Worm (Caenorhabditis elegans) whole organism, midembryonic: Measurements from ENCODE around the gene txt-8.
"Not testable (repeated sequence)": the region's sequence is repeated elsewhere in the genome, so short reads cannot be mapped to it uniquely, and the experiment has no call there.

Source experiments
- T22C8.4 ChIP-seq: fragments of 200-800 bp; sonication (Bioruptor generic); IDR thresholded peaks from 2 replicates; pipeline ENCODE4 v1.3.6; 2022; ENCODE audit warnings: missing genetic modification characterization, missing compliant biosample characterization
- cog-1 ChIP-seq: sonication (generic microtip); optimal IDR thresholded peaks from 2 replicates; lab custom pipeline; 2016; ENCODE audit warnings: missing genetic modification characterization, missing compliant biosample characterization
- flt-1 ChIP-seq: fragments of 200-800 bp; sonication (Bioruptor generic); IDR thresholded peaks from 2 replicates; pipeline ENCODE4 v1.3.6; 2022; ENCODE audit warnings: missing genetic modification characterization, missing compliant biosample characterization
- klf-2 ChIP-seq: fragments of 200-800 bp; sonication (Bioruptor generic); conservative IDR thresholded peaks from 2 replicates; pipeline ENCODE4 v1.3.6; 2022; ENCODE audit warnings: missing genetic modification reagents, missing genetic modification characterization, missing compliant biosample characterization
- med-1 ChIP-seq: sonication (generic microtip); optimal IDR thresholded peaks from 2 replicates; lab custom pipeline; 2017; ENCODE audit warnings: missing genetic modification characterization, mild to moderate bottlenecking, missing compliant biosample characterization, antibody characterized with exemption, missing genetic modification reagents; ENCODE audit not compliant: insufficient read depth
- ref-1 ChIP-seq: fragments of 200-800 bp; sonication (Bioruptor generic); conservative IDR thresholded peaks from 2 replicates; pipeline ENCODE4 v1.3.6; 2022; ENCODE audit warnings: missing genetic modification reagents, missing genetic modification characterization, missing compliant biosample characterization
- tab-1 ChIP-seq: fragments of 200-800 bp; sonication (Bioruptor generic); IDR thresholded peaks from 2 replicates; pipeline ENCODE4 v1.3.6; 2022; ENCODE audit warnings: missing genetic modification characterization, missing compliant biosample characterization
- ztf-23 ChIP-seq: fragments of 200-800 bp; sonication (Bioruptor generic); IDR thresholded peaks from 2 replicates; pipeline ENCODE4 v1.3.6; 2022; ENCODE audit warnings: missing genetic modification reagents, missing genetic modification characterization, missing compliant biosample characterization
- ztf-29 ChIP-seq: fragments of 200-800 bp; sonication (Bioruptor generic); IDR thresholded peaks from 2 replicates; pipeline ENCODE4 v1.3.6; 2022; ENCODE audit warnings: missing genetic modification reagents, missing genetic modification characterization, missing compliant biosample characterization

Gene txt-8

DNA sequence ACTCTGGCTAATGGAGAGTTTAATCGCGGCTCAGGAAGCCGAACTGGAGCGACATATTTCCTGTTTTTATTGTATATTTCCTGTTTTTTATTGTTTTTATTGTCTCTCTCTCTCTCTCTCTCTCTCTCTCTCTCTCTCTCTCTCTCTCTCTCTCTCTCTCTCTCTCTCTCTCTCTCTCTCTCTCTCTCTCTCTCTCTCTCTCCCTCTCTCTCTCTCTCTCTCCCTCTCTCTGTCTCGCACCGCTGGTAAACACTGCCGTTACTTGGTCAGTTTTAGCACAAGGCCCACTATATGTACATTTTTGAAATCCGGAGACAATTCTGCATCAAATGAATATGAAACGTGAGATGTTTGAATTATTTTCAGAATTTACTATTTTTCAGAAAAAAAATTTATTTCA lies 16.7 kb downstream of the txt-8 start:
- TF ChIP-seq klf-2 (GFP tag; lab: Robert Waterston, UW) (no peak), ztf-23 (GFP tag; lab: Robert Waterston, UW) (no peak), med-1 (GFP tag; lab: Kevin White, UChicago) (no peak), cog-1 (tag; lab: Kevin White, UChicago) (no peak), T22C8.4 (GFP tag; lab: Robert Waterston, UW) (no peak), ref-1 (GFP tag; lab: Robert Waterston, UW) (no peak), ztf-29 (GFP tag; lab: Robert Waterston, UW) (no peak), flt-1 (GFP tag; lab: Robert Waterston, UW) (no peak), tab-1 (GFP tag; lab: Robert Waterston, UW) (no peak)

DNA sequence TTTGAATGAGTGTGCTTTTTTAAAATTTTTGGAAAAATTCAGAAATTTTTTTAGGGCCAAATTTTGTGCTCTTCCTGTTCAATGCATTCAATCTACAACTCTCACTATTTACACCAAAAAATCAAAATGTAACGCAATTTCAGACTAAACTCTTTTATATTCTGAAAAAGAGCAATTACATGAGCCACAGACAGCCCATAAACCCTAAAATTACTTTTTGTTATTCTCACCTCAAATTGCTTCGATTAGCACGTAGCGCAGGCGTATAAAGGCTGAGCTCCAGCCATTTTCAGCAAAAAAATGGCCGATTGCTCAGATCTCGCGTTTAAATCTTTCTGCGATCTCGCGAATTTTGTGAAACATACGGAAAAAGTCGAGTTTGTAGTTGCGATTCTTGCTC lies 17.3 kb downstream of the txt-8 start, which contains the start of gene srw-82:
srw-82 (plus strand) TSS at position 301 of the 400 bp plus-strand sequence.
- TF ChIP-seq cog-1 (tag; lab: Kevin White, UChicago) (no peak), ref-1 (GFP tag; lab: Robert Waterston, UW) (no peak), T22C8.4 (GFP tag; lab: Robert Waterston, UW) (no peak), med-1 (GFP tag; lab: Kevin White, UChicago) (no peak), ztf-29 (GFP tag; lab: Robert Waterston, UW) (no peak), klf-2 (GFP tag; lab: Robert Waterston, UW) (no peak), flt-1 (GFP tag; lab: Robert Waterston, UW) (no peak), tab-1 (GFP tag; lab: Robert Waterston, UW) (no peak), ztf-23 (GFP tag; lab: Robert Waterston, UW) (no peak)

DNA sequence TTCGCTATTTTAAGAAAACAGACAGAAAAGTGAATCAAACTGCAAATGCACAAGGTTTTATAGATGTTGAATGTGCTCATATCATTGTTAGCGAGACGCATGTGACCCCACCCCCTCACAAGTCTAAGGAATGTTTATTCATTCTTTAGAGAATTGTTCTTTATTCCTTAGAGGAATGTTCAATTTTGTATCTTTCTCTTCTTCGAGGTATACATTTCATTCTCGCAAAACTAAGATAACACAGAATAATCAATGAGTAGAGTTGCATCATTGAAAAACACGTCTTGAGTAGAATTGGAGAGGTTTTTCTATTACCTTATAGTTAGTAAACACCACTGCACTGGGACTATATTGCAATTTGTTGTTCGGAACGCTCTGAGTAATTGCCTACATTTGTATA lies 20.8 kb downstream of the txt-8 start, which contains the start of gene ZK262.20:
ZK262.20 (minus strand) TSS at position 101 of the 400 bp plus-strand sequence.
- TF ChIP-seq klf-2 (GFP tag; lab: Robert Waterston, UW) (no peak), cog-1 (tag; lab: Kevin White, UChicago) (no peak)

DNA sequence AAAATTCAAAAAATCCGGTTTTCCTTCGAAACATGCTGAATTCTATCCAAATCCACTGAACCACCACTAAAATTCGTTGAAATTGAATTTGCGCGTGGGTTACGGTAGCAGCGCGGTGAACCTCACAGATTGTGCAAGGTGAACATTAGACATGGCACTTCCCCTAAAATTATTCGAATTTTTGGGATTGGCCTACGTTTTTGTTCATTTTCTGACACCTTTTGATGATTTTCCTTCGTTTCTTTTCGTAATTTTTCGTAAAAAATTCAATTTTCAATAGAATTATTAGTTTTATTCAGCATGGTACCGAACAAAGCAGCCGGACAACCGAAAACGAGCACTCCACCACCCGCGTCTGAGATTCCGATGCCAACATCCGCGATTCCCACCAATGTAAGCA lies 23.9 kb downstream of the txt-8 start, which contains the start of gene ZK262.8:
ZK262.8 (plus strand) TSS at position 301 of the 400 bp plus-strand sequence.
- TF ChIP-seq klf-2 (GFP tag; lab: Robert Waterston, UW) (no peak), flt-1 (GFP tag; lab: Robert Waterston, UW) (no peak), ztf-29 (GFP tag; lab: Robert Waterston, UW) (no peak), ztf-23 (GFP tag; lab: Robert Waterston, UW) (no peak), tab-1 (GFP tag; lab: Robert Waterston, UW) (no peak), ref-1 (GFP tag; lab: Robert Waterston, UW) (no peak), med-1 (GFP tag; lab: Kevin White, UChicago) (no peak), T22C8.4 (GFP tag; lab: Robert Waterston, UW) (no peak), cog-1 (tag; lab: Kevin White, UChicago) (no peak)

DNA sequence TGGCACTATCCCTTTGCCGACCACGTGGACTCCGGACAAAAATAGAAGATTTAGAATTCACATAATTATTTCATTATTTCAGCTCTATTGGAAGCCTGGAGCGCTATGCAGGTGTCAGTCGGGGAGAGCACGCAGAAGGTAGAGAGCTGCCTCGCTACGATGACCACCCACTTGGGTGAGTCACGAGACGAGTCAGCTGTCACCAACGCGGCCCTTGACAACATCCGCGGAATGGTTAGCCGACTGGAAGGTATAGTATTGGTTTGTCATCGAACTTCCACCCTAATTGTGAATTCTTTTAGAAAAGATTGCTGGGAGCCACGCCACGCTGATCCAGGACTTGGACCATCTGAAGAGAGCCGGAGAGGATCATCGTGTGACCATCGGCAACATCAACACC lies 25.3 kb downstream of the txt-8 start, which contains the start of gene ZK262.9:
ZK262.9 (plus strand) TSS at position 301 of the 400 bp plus-strand sequence.
- TF ChIP-seq ztf-23, ref-1, T22C8.4 (GFP tag; lab: Robert Waterston, UW): not testable (repeated sequence)

DNA sequence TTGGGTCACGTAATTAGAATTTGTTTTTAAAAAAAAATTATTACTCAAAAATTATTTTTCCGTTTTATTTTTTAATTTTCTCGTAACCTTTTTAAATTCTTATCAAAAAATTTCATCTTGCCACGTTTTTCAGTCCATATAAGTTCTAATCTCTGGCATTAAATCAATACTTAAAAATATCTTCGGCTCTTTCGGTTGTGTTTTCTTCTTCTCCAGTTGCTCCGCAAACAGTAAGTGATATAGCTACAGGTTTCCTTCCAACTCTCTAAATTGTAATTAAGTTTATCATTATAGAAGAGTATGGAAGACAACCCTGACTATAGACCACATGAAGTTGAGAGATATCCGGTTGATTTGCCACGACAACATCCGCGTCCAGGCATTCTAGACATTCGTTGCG lies 30.0 kb downstream of the txt-8 start, which contains the start of gene ZK228.1:
ZK228.1 (plus strand) TSS at position 301 of the 400 bp plus-strand sequence.
- no peak for TF ChIP-seq tab-1 (GFP tag; lab: Robert Waterston, UW)
- no peak for TF ChIP-seq ztf-23 (GFP tag; lab: Robert Waterston, UW)
- no peak for TF ChIP-seq T22C8.4 (GFP tag; lab: Robert Waterston, UW)
- TF ChIP-seq ref-1 (GFP tag; lab: Robert Waterston, UW) = no peak
- TF ChIP-seq med-1 (GFP tag; lab: Kevin White, UChicago) = no peak
- TF ChIP-seq klf-2 (GFP tag; lab: Robert Waterston, UW) = no peak
- no peak for TF ChIP-seq flt-1 (GFP tag; lab: Robert Waterston, UW)
- no peak for TF ChIP-seq cog-1 (tag; lab: Kevin White, UChicago)
- TF ChIP-seq ztf-29 (GFP tag; lab: Robert Waterston, UW) = no peak

DNA sequence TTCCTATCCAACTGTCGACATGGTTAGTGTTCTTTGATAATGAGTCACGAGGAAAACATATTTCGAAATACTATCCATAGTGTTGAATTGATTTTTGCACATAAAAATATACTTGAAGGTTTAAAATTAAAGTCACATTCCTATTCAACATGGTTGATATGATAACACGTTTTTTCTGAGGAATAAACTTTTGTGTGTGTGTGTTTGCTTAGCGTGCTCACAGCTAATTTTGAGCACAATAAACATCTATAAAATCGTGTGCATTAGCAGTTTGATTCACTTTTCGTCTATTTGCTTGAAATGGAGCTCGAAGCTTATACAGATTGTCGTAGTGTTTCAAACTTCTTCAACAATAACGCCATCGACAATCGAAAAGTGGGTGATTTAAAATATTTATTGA lies 42.4 kb downstream of the txt-8 start, which contains the start of gene ZK228.10:
ZK228.10 (plus strand) TSS at position 301 of the 400 bp plus-strand sequence.
- TF ChIP-seq flt-1 (GFP tag; lab: Robert Waterston, UW) (no peak), ref-1 (GFP tag; lab: Robert Waterston, UW) (no peak), ztf-23 (GFP tag; lab: Robert Waterston, UW) (no peak), tab-1 (GFP tag; lab: Robert Waterston, UW) (no peak), T22C8.4 (GFP tag; lab: Robert Waterston, UW) (no peak), klf-2 (GFP tag; lab: Robert Waterston, UW) (no peak), ztf-29 (GFP tag; lab: Robert Waterston, UW) (no peak), cog-1 (tag; lab: Kevin White, UChicago) (no peak), med-1 (GFP tag; lab: Kevin White, UChicago) (no peak)

DNA sequence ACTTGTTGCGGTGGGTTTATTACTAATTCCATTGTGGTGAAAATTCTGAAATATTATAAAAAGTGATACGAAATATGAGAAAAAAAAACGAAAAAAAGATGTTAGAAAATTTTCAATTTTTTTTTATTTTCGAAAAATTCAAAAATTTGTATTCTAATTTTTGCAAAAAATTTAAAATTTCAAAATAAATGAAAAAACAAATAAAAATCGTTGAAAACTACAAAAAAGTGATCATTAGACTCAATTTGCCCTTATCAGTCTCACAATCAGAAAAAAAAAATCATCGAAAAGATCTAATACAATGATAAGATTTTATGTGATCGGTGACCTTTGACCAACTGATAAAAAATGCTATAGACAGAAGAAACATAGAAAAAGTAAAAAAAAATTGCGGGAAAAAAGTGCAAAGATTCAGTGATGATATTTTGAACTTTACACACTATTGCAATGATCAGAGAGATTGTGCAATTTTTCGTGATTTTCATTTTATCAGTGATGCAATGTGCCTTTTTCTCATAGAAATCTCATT lies 47.1 kb downstream of the txt-8 start, which contains the start of gene ZK228.3:
ZK228.3 (minus strand) TSS at position 51 of the 529 bp plus-strand sequence.
- TF ChIP-seq med-1 (GFP tag; lab: Kevin White, UChicago) (no peak), cog-1 (tag; lab: Kevin White, UChicago) (no peak), T22C8.4 (GFP tag; lab: Robert Waterston, UW) (no peak), ztf-29 (GFP tag; lab: Robert Waterston, UW) (no peak), klf-2 (GFP tag; lab: Robert Waterston, UW) (no peak)

DNA sequence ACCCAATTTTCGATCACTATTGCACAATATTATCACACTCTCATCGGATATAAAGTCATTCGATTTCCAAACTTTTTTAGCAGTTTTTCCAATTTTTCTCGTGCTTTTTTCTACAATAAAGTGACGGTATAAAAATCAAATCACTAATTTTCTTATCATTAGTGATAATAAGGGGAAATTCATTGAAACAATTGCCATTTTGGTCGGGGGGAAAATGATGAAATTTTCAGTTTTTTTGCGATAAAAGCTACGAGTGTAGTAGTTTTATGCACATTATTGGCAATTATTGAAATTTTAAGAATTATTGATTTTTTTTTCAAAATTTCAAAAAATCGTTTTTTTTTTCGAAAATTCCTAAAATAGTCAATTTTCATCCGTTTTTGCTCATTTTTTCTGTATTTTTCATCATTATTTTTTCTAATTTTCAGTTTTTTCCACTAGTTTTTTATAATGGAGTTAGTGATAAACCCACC lies 48.2 kb downstream of the txt-8 start, which contains the start of gene ZK228.4:
ZK228.4 (plus strand) TSS at position 423 of the 473 bp plus-strand sequence.
- TF ChIP-seq med-1 (GFP tag; lab: Kevin White, UChicago) = no peak
- TF ChIP-seq ref-1 (GFP tag; lab: Robert Waterston, UW) = no peak
- no peak for TF ChIP-seq tab-1 (GFP tag; lab: Robert Waterston, UW)
- no peak for TF ChIP-seq klf-2 (GFP tag; lab: Robert Waterston, UW)
- no peak for TF ChIP-seq ztf-23 (GFP tag; lab: Robert Waterston, UW)
- TF ChIP-seq cog-1 (tag; lab: Kevin White, UChicago) = no peak
- TF ChIP-seq T22C8.4 (GFP tag; lab: Robert Waterston, UW) = no peak
- TF ChIP-seq ztf-29 (GFP tag; lab: Robert Waterston, UW) = no peak
- no peak for TF ChIP-seq flt-1 (GFP tag; lab: Robert Waterston, UW)
